Worm (Caenorhabditis elegans) whole organism, L1 larva: ENCODE measurements around the gene nhr-184.
A peak's percentile ranks its signal among the peaks of the same experiment; 100 is the strongest.

Source experiments
- C04F5.9 ChIP-seq: sonication (generic microtip); optimal IDR thresholded peaks from 2 replicates; lab custom pipeline; 2016; ENCODE audit warnings: missing genetic modification characterization, missing compliant biosample characterization
- F16B12.6 ChIP-seq: fragments of 150-350 bp; optimal IDR thresholded peaks from 2 replicates; lab custom pipeline; 2014; ENCODE audit warnings: missing biosample characterization, missing genetic modification characterization
- alr-1 ChIP-seq: fragments of 200-800 bp; sonication (Bioruptor generic); optimal IDR thresholded peaks from 2 replicates; lab custom pipeline; 2018; ENCODE audit warnings: borderline replicate concordance, mild to moderate bottlenecking, missing genetic modification characterization, missing compliant biosample characterization
- aly-2 ChIP-seq: fragments of 150-350 bp; optimal IDR thresholded peaks from 2 replicates; lab custom pipeline; 2014; ENCODE audit warnings: missing biosample characterization, missing genetic modification characterization
- blmp-1 ChIP-seq: fragments of 150-350 bp; optimal IDR thresholded peaks from 2 replicates; lab custom pipeline; 2014; ENCODE audit warnings: missing biosample characterization, missing genetic modification characterization
- ceh-63 ChIP-seq: fragments of 200-800 bp; sonication (Bioruptor generic); optimal IDR thresholded peaks from 2 replicates; lab custom pipeline; 2018; ENCODE audit warnings: mild to moderate bottlenecking, missing genetic modification characterization, missing compliant biosample characterization
- ceh-8 ChIP-seq: fragments of 200-800 bp; sonication (Bioruptor generic); optimal IDR thresholded peaks from 2 replicates; lab custom pipeline; 2018; ENCODE audit warnings: mild to moderate bottlenecking, missing genetic modification characterization, moderate library complexity, missing compliant biosample characterization
- ceh-82 ChIP-seq, 3 experiments: fragments of 150-350 bp in 1 of 3; sonication (generic microtip) in 2 of 3; optimal IDR thresholded peaks; 2 replicates each; lab custom pipeline; 2014 to 2017; ENCODE audit warnings: missing biosample characterization in 3 of 3, missing genetic modification characterization in 3 of 3
- ceh-90 ChIP-seq: sonication (generic microtip); optimal IDR thresholded peaks from 2 replicates; lab custom pipeline; 2016; ENCODE audit warnings: missing genetic modification characterization, missing compliant biosample characterization
- dpl-1 ChIP-seq, 3 experiments: fragments of 150-350 bp in 2 of 3; sonication (generic microtip) in 1 of 3; optimal IDR thresholded peaks; 2 replicates each; lab custom pipeline; 2014 to 2017; ENCODE audit warnings: missing biosample characterization in 3 of 3, missing genetic modification characterization in 3 of 3, missing genetic modification reagents in 3 of 3
- dsc-1 ChIP-seq: sonication (generic microtip); optimal IDR thresholded peaks from 2 replicates; lab custom pipeline; 2016; ENCODE audit warnings: mild to moderate bottlenecking, missing genetic modification characterization, missing compliant biosample characterization
- elt-2 ChIP-seq: sonication (generic microtip); optimal IDR thresholded peaks from 2 replicates; lab custom pipeline; 2016; ENCODE audit warnings: missing genetic modification characterization, mild to moderate bottlenecking, inconsistent platforms, missing compliant biosample characterization, missing genetic modification reagents
- fkh-8 ChIP-seq: sonication (generic microtip); optimal IDR thresholded peaks from 2 replicates; lab custom pipeline; 2016; ENCODE audit warnings: mild to moderate bottlenecking, missing genetic modification characterization, missing compliant biosample characterization
- fos-1 ChIP-seq: fragments of 150-350 bp; optimal IDR thresholded peaks from 2 replicates; lab custom pipeline; 2014; ENCODE audit warnings: missing biosample characterization, missing genetic modification characterization
- hpl-2 ChIP-seq: fragments of 150-350 bp; optimal IDR thresholded peaks from 2 replicates; lab custom pipeline; 2014; ENCODE audit warnings: missing biosample characterization, missing genetic modification reagents, missing genetic modification characterization
- irx-1 ChIP-seq: sonication (generic microtip); optimal IDR thresholded peaks from 2 replicates; lab custom pipeline; 2016; ENCODE audit warnings: missing genetic modification characterization, missing compliant biosample characterization
- isw-1 ChIP-seq: fragments of 200-800 bp; sonication (Bioruptor generic); IDR thresholded peaks from 2 replicates; pipeline ENCODE4 v1.3.6; 2022; ENCODE audit warnings: missing genetic modification characterization, missing compliant biosample characterization
- lin-13 ChIP-seq: fragments of 150-350 bp; optimal IDR thresholded peaks from 2 replicates; lab custom pipeline; 2014; ENCODE audit warnings: missing biosample characterization, missing genetic modification reagents, missing genetic modification characterization
- lin-15B ChIP-seq: fragments of 150-350 bp; sonication (generic microtip); optimal IDR thresholded peaks from 3 replicates; lab custom pipeline; 2014; ENCODE audit warnings: missing biosample characterization, missing genetic modification characterization
- lin-35 ChIP-seq, 2 experiments: fragments of 150-350 bp; optimal IDR thresholded peaks; 2 replicates each; lab custom pipeline; 2014; ENCODE audit warnings: missing biosample characterization in 2 of 2, missing genetic modification characterization in 2 of 2, missing genetic modification reagents in 2 of 2
- lin-39 ChIP-seq: fragments of 150-350 bp; optimal IDR thresholded peaks from 2 replicates; lab custom pipeline; 2014; ENCODE audit warnings: missing biosample characterization, missing genetic modification reagents, missing genetic modification characterization
- lir-3 ChIP-seq: sonication (generic microtip); optimal IDR thresholded peaks from 2 replicates; lab custom pipeline; 2016; ENCODE audit warnings: mild to moderate bottlenecking, missing genetic modification characterization, moderate library complexity, missing compliant biosample characterization; ENCODE audit not compliant: poor library complexity
- lsy-2 ChIP-seq, 2 experiments: fragments of 150-350 bp; optimal IDR thresholded peaks; 2 replicates each; lab custom pipeline; 2014; ENCODE audit warnings: missing biosample characterization in 2 of 2, missing genetic modification characterization in 2 of 2
- mdl-1 ChIP-seq, 2 experiments: fragments of 150-350 bp; optimal IDR thresholded peaks; 2 replicates each; lab custom pipeline; 2014 to 2017; ENCODE audit warnings: missing biosample characterization in 2 of 2, missing genetic modification characterization in 2 of 2, inconsistent platforms in 1 of 2
- mep-1 ChIP-seq: fragments of 150-350 bp; optimal IDR thresholded peaks from 2 replicates; lab custom pipeline; 2014; ENCODE audit warnings: missing biosample characterization, missing genetic modification characterization
- nhr-11 ChIP-seq: fragments of 150-350 bp; optimal IDR thresholded peaks from 2 replicates; lab custom pipeline; 2014; ENCODE audit warnings: missing biosample characterization, missing genetic modification characterization
- nhr-19 ChIP-seq: fragments of 200-800 bp; sonication (Bioruptor generic); conservative IDR thresholded peaks from 2 replicates; pipeline ENCODE4 v1.3.6; 2022; ENCODE audit warnings: missing genetic modification characterization, missing compliant biosample characterization
- nhr-76 ChIP-seq: sonication (generic microtip); optimal IDR thresholded peaks from 2 replicates; lab custom pipeline; 2017; ENCODE audit warnings: missing biosample characterization, missing genetic modification characterization
- nhr-77 ChIP-seq: fragments of 150-350 bp; optimal IDR thresholded peaks from 2 replicates; lab custom pipeline; 2014; ENCODE audit warnings: missing biosample characterization, missing genetic modification characterization
- nhr-85 ChIP-seq: sonication (generic microtip); peaks from one replicate; lab custom pipeline; 2016; ENCODE audit warnings: missing genetic modification characterization, inconsistent platforms, missing compliant biosample characterization
- nhr-90 ChIP-seq: sonication (generic microtip); optimal IDR thresholded peaks from 2 replicates; lab custom pipeline; 2016; ENCODE audit warnings: mild to moderate bottlenecking, missing genetic modification characterization, missing compliant biosample characterization; ENCODE audit not compliant: poor library complexity
- pag-3 ChIP-seq: sonication (generic microtip); optimal IDR thresholded peaks from 2 replicates; lab custom pipeline; 2017; ENCODE audit warnings: missing genetic modification characterization, mild to moderate bottlenecking, missing compliant biosample characterization, antibody characterized with exemption, borderline replicate concordance; ENCODE audit not compliant: insufficient read depth
- pqm-1 ChIP-seq: sonication (generic microtip); optimal IDR thresholded peaks from 3 replicates; lab custom pipeline; 2017; ENCODE audit warnings: missing biosample characterization, missing genetic modification characterization
- snpc-4 ChIP-seq: fragments of 150-350 bp; optimal IDR thresholded peaks from 2 replicates; lab custom pipeline; 2014; ENCODE audit warnings: missing biosample characterization, missing genetic modification characterization
- snu-23 ChIP-seq: sonication (generic microtip); optimal IDR thresholded peaks from 2 replicates; lab custom pipeline; 2016; ENCODE audit warnings: missing genetic modification characterization, missing compliant biosample characterization
- sox-4 ChIP-seq: sonication (generic microtip); optimal IDR thresholded peaks from 2 replicates; lab custom pipeline; 2016; ENCODE audit warnings: missing genetic modification characterization, missing compliant biosample characterization
- swsn-7 ChIP-seq: sonication (generic microtip); optimal IDR thresholded peaks from 2 replicates; lab custom pipeline; 2016; ENCODE audit warnings: missing genetic modification characterization, missing compliant biosample characterization
- unc-130 ChIP-seq: fragments of 150-350 bp; optimal IDR thresholded peaks from 2 replicates; lab custom pipeline; 2017; ENCODE audit warnings: missing biosample characterization, missing genetic modification characterization, inconsistent platforms
- unc-62 ChIP-seq: fragments of 150-350 bp; optimal IDR thresholded peaks from 2 replicates; lab custom pipeline; 2014; ENCODE audit warnings: missing biosample characterization, missing genetic modification reagents, missing genetic modification characterization
- unc-86 ChIP-seq: sonication (generic microtip); optimal IDR thresholded peaks from 2 replicates; lab custom pipeline; 2016; ENCODE audit warnings: missing genetic modification characterization, missing compliant biosample characterization
- unc-98 ChIP-seq: fragments of 200-800 bp; sonication (Bioruptor generic); IDR thresholded peaks from 2 replicates; pipeline ENCODE4 v1.3.6; 2022; ENCODE audit warnings: missing genetic modification characterization, missing compliant biosample characterization
- vab-15 ChIP-seq: sonication (generic microtip); optimal IDR thresholded peaks from 2 replicates; lab custom pipeline; 2017; ENCODE audit warnings: missing genotype, mild to moderate bottlenecking, missing genetic modification characterization, missing compliant biosample characterization
- xbp-1 ChIP-seq: sonication (generic microtip); optimal IDR thresholded peaks from 2 replicates; lab custom pipeline; 2016; ENCODE audit warnings: missing genetic modification characterization, missing compliant biosample characterization
- zag-1 ChIP-seq: fragments of 150-350 bp; optimal IDR thresholded peaks from 2 replicates; lab custom pipeline; 2014; ENCODE audit warnings: missing biosample characterization, missing genetic modification characterization
- zip-4 ChIP-seq: fragments of 200-800 bp; sonication (Bioruptor generic); optimal IDR thresholded peaks from 2 replicates; lab custom pipeline; 2018; ENCODE audit warnings: mild to moderate bottlenecking, missing genetic modification characterization, moderate library complexity, missing compliant biosample characterization
- ztf-11 ChIP-seq, 2 experiments: sonication (generic microtip); optimal IDR thresholded peaks; 2 replicates each; lab custom pipeline; 2016 to 2017; ENCODE audit warnings: missing genetic modification characterization in 2 of 2, missing biosample characterization in 1 of 2, missing compliant biosample characterization in 1 of 2

Gene nhr-184

ce11 chrV:2255191-2255590, 40.9 kb upstream of the nhr-184 start, which contains the start of gene F41B5.1:
Gene F41B5.1 (plus strand): TSS chrV:2255533.
- TF ChIP-seq lsy-2 (tag; optimal IDR thresholded peaks at IDR 0.05; lab: Kevin White, UChicago) (peak in 1 of 2 experiments; percentile 3), isw-1 (GFP tag; lab: Robert Waterston, UW) (peak; percentile 9; the same call in 1 of the 2 replicates)

ce11 chrV:2254553-2255124, 40.4 kb upstream of the nhr-184 start, which contains the start of gene str-253:
Gene str-253 (minus strand): TSS chrV:2254603.
- TF ChIP-seq nhr-85 (tag; lab: Kevin White, UChicago) (no peak), vab-15 (no peak), hpl-2 (GFP tag; lab: Kevin White, UChicago) (no peak), lin-13 (GFP tag; lab: Kevin White, UChicago) (no peak), F16B12.6 (tag; lab: Kevin White, UChicago) (no peak), xbp-1 (no peak), unc-98 (GFP tag; lab: Robert Waterston, UW) (no peak), mdl-1 (tag; optimal IDR thresholded peaks at IDR 0.05; lab: Kevin White, UChicago) (no peak), swsn-7 (tag; lab: Kevin White, UChicago) (no peak), ceh-8 (GFP tag; lab: Kevin White, UChicago) (no peak), unc-62 (GFP tag; lab: Kevin White, UChicago) (no peak), mep-1 (tag; lab: Kevin White, UChicago) (no peak), zip-4 (no peak), elt-2 (tag; lab: Kevin White, UChicago) (no peak), pqm-1 (no peak), lin-15B (tag; lab: Kevin White, UChicago) (no peak), lsy-2 (tag; optimal IDR thresholded peaks at IDR 0.05; lab: Kevin White, UChicago) (no peak), fos-1 (tag; lab: Kevin White, UChicago) (no peak), ceh-90 (no peak)
- TF ChIP-seq, all 84 proteins: peak for 0

- TF ChIP-seq ceh-8 (GFP tag; lab: Kevin White, UChicago) = no peak
- TF ChIP-seq elt-2 (tag; lab: Kevin White, UChicago) = peak; percentile 2
- TF ChIP-seq, all 84 proteins: peak for 1
Measured at ce11 chrV:2251774-2252173, 37.5 kb upstream of the nhr-184 start.

- TF ChIP-seq fkh-8 (tag; lab: Kevin White, UChicago) = peak; percentile 2
- no peak for TF ChIP-seq ceh-63 (GFP tag; lab: Kevin White, UChicago)
- peak in 1 of 2 experiments; percentile 75 for TF ChIP-seq lin-35 (GFP tag; optimal IDR thresholded peaks at IDR 0.05; lab: Kevin White, UChicago)
- TF ChIP-seq blmp-1 (tag; lab: Kevin White, UChicago) = peak; percentile 20
- no peak for TF ChIP-seq unc-130 (tag; lab: Kevin White, UChicago)
- peak in 2 of 3 experiments; percentile 11 to 33 for TF ChIP-seq dpl-1 (GFP tag; optimal IDR thresholded peaks at IDR 0.05; lab: Kevin White, UChicago)
- TF ChIP-seq isw-1 (GFP tag; lab: Robert Waterston, UW) = no peak
- no peak for TF ChIP-seq C04F5.9 (tag; lab: Kevin White, UChicago)
- TF ChIP-seq sox-4 = no peak
- no peak for TF ChIP-seq lir-3 (tag; lab: Kevin White, UChicago)
- no peak for TF ChIP-seq ceh-8 (GFP tag; lab: Kevin White, UChicago)
- no peak for TF ChIP-seq irx-1 (tag; lab: Kevin White, UChicago)
- no peak for TF ChIP-seq unc-86
- peak; percentile 33 for TF ChIP-seq snu-23 (GFP tag; lab: Kevin White, UChicago)
- TF ChIP-seq ztf-11 (tag; optimal IDR thresholded peaks at IDR 0.05; lab: Kevin White, UChicago) = no peak
- TF ChIP-seq alr-1 = no peak
- no peak for TF ChIP-seq nhr-19 (GFP tag; lab: Robert Waterston, UW)
- TF ChIP-seq ceh-82 (tag; optimal IDR thresholded peaks at IDR 0.05; lab: Kevin White, UChicago) = peak in 1 of 3 experiments; percentile 26
- no peak for TF ChIP-seq aly-2 (tag; lab: Kevin White, UChicago)
- TF ChIP-seq nhr-11 = no peak
- peak in 1 of 2 experiments; percentile 50 for TF ChIP-seq mdl-1 (tag; optimal IDR thresholded peaks at IDR 0.05; lab: Kevin White, UChicago)
- no peak for TF ChIP-seq snpc-4
- TF ChIP-seq dsc-1 (tag; lab: Kevin White, UChicago) = no peak
- TF ChIP-seq nhr-77 (tag; lab: Kevin White, UChicago) = no peak
- no peak for TF ChIP-seq lin-39 (tag; lab: Kevin White, UChicago)
- peak; percentile 19 for TF ChIP-seq mep-1 (tag; lab: Kevin White, UChicago)
- peak; percentile 36 for TF ChIP-seq nhr-90 (tag; lab: Kevin White, UChicago)
- TF ChIP-seq nhr-76 (tag; lab: Kevin White, UChicago) = no peak
- TF ChIP-seq pag-3 = no peak
- TF ChIP-seq zag-1 = no peak
Measured at ce11 chrV:2250126-2250590, 35.9 kb upstream of the nhr-184 start, which contains the start of gene cyp-33C7. Gene cyp-33C7 (plus strand): TSS chrV:2250540.
